Fruit fly (Drosophila melanogaster) S2 (cell line): Measurements from ENCODE around the gene CG10680.

Experiments used
- CG8478 ChIP-seq: fragments of >200 bp; optimal IDR thresholded peaks from 2 replicates; lab custom pipeline; 2018
- CTCF ChIP-seq, 2 experiments: fragments of >200 bp; optimal IDR thresholded peaks; 2 replicates each; lab custom pipeline; 2018

The CG10680 gene

dm6 chr2L:19963836-19964235, at the start of gene CG10680:
Gene CG10680 (plus strand): TSS chr2L:19964136.
- TF ChIP-seq CTCF (optimal IDR thresholded peaks at IDR 0.05; lab: Kevin White, UChicago) (no peak), CG8478 (lab: Kevin White, UChicago) (no peak)

- TF ChIP-seq CTCF (optimal IDR thresholded peaks at IDR 0.05; lab: Kevin White, UChicago), result peak; percentile 32 to 75
- no peak for TF ChIP-seq CG8478 (lab: Kevin White, UChicago)
Observed at dm6 chr2L:19915195-19915594, 48.7 kb upstream of the CG10680 start.

dm6 chr2L:19916982-19917381, 47.0 kb upstream of the CG10680 start:
- TF ChIP-seq CTCF (optimal IDR thresholded peaks at IDR 0.05; lab: Kevin White, UChicago) (no peak), CG8478 (lab: Kevin White, UChicago) (no peak)

dm6 chr2L:19917860-19918259, 46.1 kb upstream of the CG10680 start:
- TF ChIP-seq CTCF (optimal IDR thresholded peaks at IDR 0.05; lab: Kevin White, UChicago), result no peak
- TF ChIP-seq CG8478 (lab: Kevin White, UChicago), result no peak

dm6 chr2L:19923786-19924185, 40.1 kb upstream of the CG10680 start:
- TF ChIP-seq CG8478 (lab: Kevin White, UChicago) (no peak), CTCF (optimal IDR thresholded peaks at IDR 0.05; lab: Kevin White, UChicago) (no peak)

- TF ChIP-seq CTCF (optimal IDR thresholded peaks at IDR 0.05; lab: Kevin White, UChicago) (no peak), CG8478 (lab: Kevin White, UChicago) (no peak)
Observed at dm6 chr2L:19930102-19930501, 33.8 kb upstream of the CG10680 start.

- TF ChIP-seq CTCF (optimal IDR thresholded peaks at IDR 0.05; lab: Kevin White, UChicago) (no peak), CG8478 (lab: Kevin White, UChicago) (no peak)
Observed at dm6 chr2L:19932523-19932922, 31.4 kb upstream of the CG10680 start.

dm6 chr2L:19935085-19935846, 28.7 kb upstream of the CG10680 start:
- no peak for TF ChIP-seq CG8478 (lab: Kevin White, UChicago)
- no peak for TF ChIP-seq CTCF (optimal IDR thresholded peaks at IDR 0.05; lab: Kevin White, UChicago)

dm6 chr2L:19937804-19938461, 26.0 kb upstream of the CG10680 start:
- no peak for TF ChIP-seq CG8478 (lab: Kevin White, UChicago)
- TF ChIP-seq CTCF (optimal IDR thresholded peaks at IDR 0.05; lab: Kevin White, UChicago), result no peak

dm6 chr2L:19940036-19940435, 23.9 kb upstream of the CG10680 start:
- TF ChIP-seq CTCF (optimal IDR thresholded peaks at IDR 0.05; lab: Kevin White, UChicago) (no peak), CG8478 (lab: Kevin White, UChicago) (no peak)

dm6 chr2L:19941352-19941851, 22.5 kb upstream of the CG10680 start:
- no peak for TF ChIP-seq CTCF (optimal IDR thresholded peaks at IDR 0.05; lab: Kevin White, UChicago)
- no peak for TF ChIP-seq CG8478 (lab: Kevin White, UChicago)

dm6 chr2L:19942510-19942909, 21.4 kb upstream of the CG10680 start:
- no peak for TF ChIP-seq CTCF (optimal IDR thresholded peaks at IDR 0.05; lab: Kevin White, UChicago)
- no peak for TF ChIP-seq CG8478 (lab: Kevin White, UChicago)

dm6 chr2L:19943112-19943511, 20.8 kb upstream of the CG10680 start:
- TF ChIP-seq CTCF (optimal IDR thresholded peaks at IDR 0.05; lab: Kevin White, UChicago) (peak in 1 of 2 experiments; percentile 2), CG8478 (lab: Kevin White, UChicago) (no peak)

- TF ChIP-seq CG8478 (lab: Kevin White, UChicago), result no peak
- no peak for TF ChIP-seq CTCF (optimal IDR thresholded peaks at IDR 0.05; lab: Kevin White, UChicago)
Observed at dm6 chr2L:19944309-19945172, 19.4 kb upstream of the CG10680 start.
